Worm (Caenorhabditis elegans) whole organism, L1 larva: ENCODE measurements around the gene cdh-5.

Experiments
- C34B4.2 ChIP-seq: sonication (generic microtip); optimal IDR thresholded peaks from 2 replicates; lab custom pipeline; 2017; ENCODE audit warnings: mild to moderate bottlenecking, missing genetic modification characterization, missing compliant biosample characterization
- blmp-1 ChIP-seq: fragments of 150-350 bp; optimal IDR thresholded peaks from 2 replicates; lab custom pipeline; 2014; ENCODE audit warnings: missing biosample characterization, missing genetic modification characterization
- dpl-1 ChIP-seq, 3 experiments: fragments of 150-350 bp in 2 of 3; sonication (generic microtip) in 1 of 3; optimal IDR thresholded peaks; 2 replicates each; lab custom pipeline; 2014 to 2017; ENCODE audit warnings: missing biosample characterization in 3 of 3, missing genetic modification characterization in 3 of 3, missing genetic modification reagents in 3 of 3
- dsc-1 ChIP-seq: sonication (generic microtip); optimal IDR thresholded peaks from 2 replicates; lab custom pipeline; 2016; ENCODE audit warnings: mild to moderate bottlenecking, missing genetic modification characterization, missing compliant biosample characterization
- hpl-2 ChIP-seq: fragments of 150-350 bp; optimal IDR thresholded peaks from 2 replicates; lab custom pipeline; 2014; ENCODE audit warnings: missing biosample characterization, missing genetic modification reagents, missing genetic modification characterization
- lsy-2 ChIP-seq, 2 experiments: fragments of 150-350 bp; optimal IDR thresholded peaks; 2 replicates each; lab custom pipeline; 2014; ENCODE audit warnings: missing biosample characterization in 2 of 2, missing genetic modification characterization in 2 of 2
- mab-9 ChIP-seq: fragments of 200-800 bp; sonication (Bioruptor generic); IDR thresholded peaks from 2 replicates; pipeline ENCODE4 v1.3.6; 2022; ENCODE audit warnings: missing genetic modification reagents, missing genetic modification characterization, missing compliant biosample characterization
- snpc-4 ChIP-seq: fragments of 150-350 bp; optimal IDR thresholded peaks from 2 replicates; lab custom pipeline; 2014; ENCODE audit warnings: missing biosample characterization, missing genetic modification characterization
- unc-130 ChIP-seq: fragments of 150-350 bp; optimal IDR thresholded peaks from 2 replicates; lab custom pipeline; 2017; ENCODE audit warnings: missing biosample characterization, missing genetic modification characterization, inconsistent platforms

ce11 chrIV:8626294-8626693 is 42.4 kb upstream of the cdh-5 start:
- TF ChIP-seq lsy-2 (tag; optimal IDR thresholded peaks at IDR 0.05; lab: Kevin White, UChicago) (no peak), dsc-1 (tag; lab: Kevin White, UChicago) (no peak), C34B4.2 (no peak), hpl-2 (GFP tag; lab: Kevin White, UChicago) (no peak), snpc-4 (tag; lab: Kevin White, UChicago) (no peak), mab-9 (GFP tag; lab: Robert Waterston, UW) (no peak), dpl-1 (GFP tag; optimal IDR thresholded peaks at IDR 0.05; lab: Kevin White, UChicago) (no peak), unc-130 (tag; lab: Kevin White, UChicago) (no peak), blmp-1 (tag; lab: Kevin White, UChicago) (no peak)
